Fruit fly (Drosophila melanogaster) whole organism, embryonic: ENCODE data around the gene CG9316.

Experiments used
- ATbp ChIP-seq: fragments of 200-800 bp; sonication (Bioruptor generic); optimal IDR thresholded peaks from 2 replicates; lab custom pipeline; 2017; ENCODE audit warnings: missing biosample characterization, mild to moderate bottlenecking, missing genetic modification characterization, missing genetic modification reagents
- Abd-B ChIP-seq: fragments of 200-800 bp; sonication (Bioruptor generic); optimal IDR thresholded peaks from 2 replicates; lab custom pipeline; 2018; ENCODE audit warnings: missing biosample characterization, mild to moderate bottlenecking, missing genetic modification characterization, moderate library complexity
- Ada2b ChIP-seq: fragments of 200-800 bp; sonication (Bioruptor generic); IDR thresholded peaks from 2 replicates; pipeline ENCODE4 v1.3.6; 2022; ENCODE audit warnings: missing biosample characterization, missing genetic modification characterization
- Aef1 ChIP-seq: fragments of 200-800 bp; sonication (Bioruptor generic); IDR thresholded peaks from 3 replicates; pipeline ENCODE4 v1.3.6; 2022; ENCODE audit warnings: missing biosample characterization, missing genetic modification characterization
- Atf3 ChIP-seq: fragments of 200-800 bp; sonication (Bioruptor generic); optimal IDR thresholded peaks from 3 replicates; lab custom pipeline; 2016; ENCODE audit warnings: missing biosample characterization, missing genetic modification characterization
- Bteb2 ChIP-seq: fragments of 200-800 bp; sonication (Bioruptor generic); optimal IDR thresholded peaks from 2 replicates; lab custom pipeline; 2016; ENCODE audit warnings: missing biosample characterization, missing genetic modification characterization
- CG12155 ChIP-seq: fragments of 200-800 bp; sonication (Bioruptor generic); optimal IDR thresholded peaks from 3 replicates; lab custom pipeline; 2016; ENCODE audit warnings: missing biosample characterization, missing genetic modification characterization
- CG1233 ChIP-seq: fragments of 200-800 bp; sonication (Bioruptor generic); optimal IDR thresholded peaks from 4 replicates; lab custom pipeline; 2018; ENCODE audit warnings: missing biosample characterization, mild to moderate bottlenecking, missing genetic modification characterization
- CG14050 ChIP-seq: fragments of 200-800 bp; sonication (Bioruptor generic); IDR thresholded peaks from 3 replicates; pipeline ENCODE4 v1.3.6; 2022; ENCODE audit warnings: missing biosample characterization, missing genetic modification characterization
- CG17361 ChIP-seq: fragments of 200-800 bp; sonication (Bioruptor generic); IDR thresholded peaks from 3 replicates; pipeline ENCODE4 v1.3.6; 2022; ENCODE audit warnings: missing biosample characterization, missing genetic modification characterization
- CG6175 ChIP-seq: fragments of 200-800 bp; sonication (Bioruptor generic); IDR thresholded peaks from 3 replicates; pipeline ENCODE4 v1.3.6; 2022; ENCODE audit warnings: missing biosample characterization, missing genetic modification characterization
- CG6654 ChIP-seq: fragments of 200-800 bp; sonication (Bioruptor generic); optimal IDR thresholded peaks from 2 replicates; lab custom pipeline; 2017; ENCODE audit warnings: missing biosample characterization, mild to moderate bottlenecking, missing genetic modification characterization
- CG8290 ChIP-seq, 3 experiments: fragments of 200-800 bp; sonication (Bioruptor generic); optimal IDR thresholded peaks; 2 replicates each; lab custom pipeline; 2016 to 2019; ENCODE audit warnings: missing biosample characterization in 3 of 3, missing genetic modification characterization in 3 of 3, mild to moderate bottlenecking in 2 of 3, moderate library complexity in 1 of 3
- CG8478 ChIP-seq: fragments of >200 bp; optimal IDR thresholded peaks from 2 replicates; lab custom pipeline; 2018
- CG9215 ChIP-seq: fragments of 200-800 bp; sonication (Bioruptor generic); IDR thresholded peaks from 2 replicates; pipeline ENCODE4 v1.3.6; 2022; ENCODE audit warnings: missing biosample characterization, missing genetic modification characterization
- CrebB ChIP-seq: fragments of 200-800 bp; sonication (Bioruptor generic); optimal IDR thresholded peaks from 3 replicates; lab custom pipeline; 2018; ENCODE audit warnings: missing biosample characterization, mild to moderate bottlenecking, missing genetic modification characterization
- Dbx ChIP-seq: fragments of 200-800 bp; sonication (Bioruptor generic); IDR thresholded peaks from 3 replicates; pipeline ENCODE4 v1.3.6; 2022; ENCODE audit warnings: missing biosample characterization, missing genetic modification characterization
- Dfd ChIP-seq, 2 experiments: fragments of >200 bp; optimal IDR thresholded peaks; 2 replicates each; lab custom pipeline; 2017; ENCODE audit warnings: missing biosample characterization in 2 of 2, missing genetic modification characterization in 2 of 2
- E2f2 ChIP-seq: fragments of 200-800 bp; sonication (Bioruptor generic); IDR thresholded peaks from 2 replicates; pipeline ENCODE4 v1.3.6; 2022; ENCODE audit warnings: missing biosample characterization, missing genetic modification characterization
- Elba2 ChIP-seq: fragments of 200-800 bp; sonication (Bioruptor generic); optimal IDR thresholded peaks from 3 replicates; lab custom pipeline; 2016; ENCODE audit warnings: missing biosample characterization, missing genetic modification characterization
- GATAe ChIP-seq: fragments of 200-800 bp; sonication (Bioruptor generic); conservative IDR thresholded peaks from 2 replicates; pipeline ENCODE4 v1.3.6; 2022; ENCODE audit warnings: missing biosample characterization, missing genetic modification characterization
- Hmx ChIP-seq: fragments of 200-800 bp; sonication (Bioruptor generic); optimal IDR thresholded peaks from 2 replicates; lab custom pipeline; 2016; ENCODE audit warnings: missing biosample characterization, missing genetic modification characterization
- Hr39 ChIP-seq: fragments of >200 bp; optimal IDR thresholded peaks from 2 replicates; lab custom pipeline; 2017
- MBD-R2 ChIP-seq: fragments of 200-800 bp; sonication (Bioruptor generic); IDR thresholded peaks from 2 replicates; pipeline ENCODE4 v1.3.6; 2022; ENCODE audit warnings: missing biosample characterization, missing genetic modification characterization
- Optix ChIP-seq: fragments of 200-800 bp; sonication (Bioruptor generic); IDR thresholded peaks from 3 replicates; pipeline ENCODE4 v1.3.6; 2022; ENCODE audit warnings: missing biosample characterization, missing genetic modification characterization
- Poxn ChIP-seq: fragments of 200-800 bp; sonication (Bioruptor generic); IDR thresholded peaks from 2 replicates; pipeline ENCODE4 v1.3.6; 2022; ENCODE audit warnings: missing biosample characterization, missing genetic modification characterization
- Ravus ChIP-seq: fragments of 200-800 bp; sonication (Bioruptor generic); IDR thresholded peaks from 2 replicates; pipeline ENCODE4 v1.3.6; 2022; ENCODE audit warnings: missing biosample characterization, missing genetic modification characterization
- Tbp ChIP-seq: fragments of >200 bp; optimal IDR thresholded peaks from 2 replicates; lab custom pipeline; 2018; ENCODE audit warnings: missing biosample characterization, missing genetic modification characterization
- YL-1 ChIP-seq: fragments of 200-800 bp; sonication (Bioruptor generic); optimal IDR thresholded peaks from 3 replicates; lab custom pipeline; 2017; ENCODE audit warnings: missing biosample characterization, mild to moderate bottlenecking, missing genetic modification characterization
- ase ChIP-seq: fragments of 200-800 bp; sonication (Bioruptor generic); IDR thresholded peaks from 3 replicates; pipeline ENCODE4 v1.3.6; 2022; ENCODE audit warnings: missing biosample characterization, missing genetic modification characterization
- caup ChIP-seq: fragments of 200-800 bp; sonication (Bioruptor generic); optimal IDR thresholded peaks from 3 replicates; lab custom pipeline; 2017; ENCODE audit warnings: missing biosample characterization, mild to moderate bottlenecking, missing genetic modification characterization, moderate library complexity; ENCODE audit not compliant: severe bottlenecking
- croc ChIP-seq: fragments of 200-800 bp; sonication (Bioruptor generic); conservative IDR thresholded peaks from 3 replicates; pipeline ENCODE4 v1.3.6; 2022; ENCODE audit warnings: missing biosample characterization, missing genetic modification characterization
- dati ChIP-seq: fragments of 200-800 bp; sonication (Bioruptor generic); IDR thresholded peaks from 2 replicates; pipeline ENCODE4 v1.3.6; 2022; ENCODE audit warnings: missing biosample characterization, missing genetic modification characterization
- ems ChIP-seq: fragments of 200-800 bp; sonication (Bioruptor generic); optimal IDR thresholded peaks from 3 replicates; lab custom pipeline; 2016; ENCODE audit warnings: missing biosample characterization, missing genetic modification characterization
- fd96Cb ChIP-seq: fragments of 200-800 bp; sonication (Bioruptor generic); optimal IDR thresholded peaks from 2 replicates; lab custom pipeline; 2018; ENCODE audit warnings: missing biosample characterization, mild to moderate bottlenecking, missing genetic modification characterization, moderate library complexity
- fu2 ChIP-seq: fragments of 200-800 bp; sonication (Bioruptor generic); optimal IDR thresholded peaks from 2 replicates; lab custom pipeline; 2016; ENCODE audit warnings: missing biosample characterization, missing genetic modification characterization
- kah ChIP-seq: fragments of 200-800 bp; sonication (Bioruptor generic); optimal IDR thresholded peaks from 2 replicates; lab custom pipeline; 2018; ENCODE audit warnings: missing biosample characterization, mild to moderate bottlenecking, missing genetic modification characterization
- lbe ChIP-seq: fragments of 200-800 bp; sonication (Bioruptor generic); optimal IDR thresholded peaks from 2 replicates; lab custom pipeline; 2016; ENCODE audit warnings: missing biosample characterization, mild to moderate bottlenecking, missing genetic modification characterization
- mam ChIP-seq: fragments of 200-800 bp; sonication (Bioruptor generic); optimal IDR thresholded peaks from 3 replicates; lab custom pipeline; 2016; ENCODE audit warnings: missing biosample characterization, missing genetic modification characterization
- phol ChIP-seq: fragments of 200-800 bp; sonication (Bioruptor generic); optimal IDR thresholded peaks from 3 replicates; lab custom pipeline; 2018; ENCODE audit warnings: missing biosample characterization, mild to moderate bottlenecking, missing genetic modification characterization, moderate library complexity
- psq ChIP-seq: fragments of 200-800 bp; sonication (Bioruptor generic); optimal IDR thresholded peaks from 2 replicates; lab custom pipeline; 2017; ENCODE audit warnings: missing biosample characterization, missing genetic modification characterization
- pum ChIP-seq: fragments of 200-800 bp; sonication (Bioruptor generic); optimal IDR thresholded peaks from 2 replicates; lab custom pipeline; 2016; ENCODE audit warnings: missing biosample characterization, missing genetic modification characterization
- run ChIP-seq: fragments of 200-800 bp; sonication (Bioruptor generic); optimal IDR thresholded peaks from 3 replicates; lab custom pipeline; 2018; ENCODE audit warnings: missing biosample characterization, mild to moderate bottlenecking, missing genetic modification characterization
- seq ChIP-seq: fragments of 200-800 bp; sonication (Bioruptor generic); IDR thresholded peaks from 2 replicates; pipeline ENCODE4 v1.3.6; 2022; ENCODE audit warnings: missing biosample characterization, missing genetic modification characterization
- slbo ChIP-seq: fragments of 200-800 bp; sonication (Bioruptor generic); IDR thresholded peaks from 2 replicates; pipeline ENCODE4 v1.3.6; 2022; ENCODE audit warnings: missing biosample characterization, missing genetic modification characterization
- tna ChIP-seq: fragments of 200-800 bp; sonication (Bioruptor generic); IDR thresholded peaks from 2 replicates; pipeline ENCODE4 v1.3.6; 2022; ENCODE audit warnings: missing biosample characterization, missing genetic modification characterization; ENCODE audit not compliant: partially characterized antibody
- trh ChIP-seq: fragments of 200-800 bp; sonication (Bioruptor generic); optimal IDR thresholded peaks from 2 replicates; lab custom pipeline; 2016; ENCODE audit warnings: missing biosample characterization, missing genetic modification characterization
- ttk ChIP-seq: fragments of 200-800 bp; sonication (Bioruptor generic); IDR thresholded peaks from 2 replicates; pipeline ENCODE4 v2.1.2; 2022; ENCODE audit warnings: missing biosample characterization, missing genetic modification characterization
- tx ChIP-seq: fragments of 200-800 bp; sonication (Bioruptor generic); optimal IDR thresholded peaks from 2 replicates; lab custom pipeline; 2016; ENCODE audit warnings: missing biosample characterization, missing genetic modification characterization
- vfl ChIP-seq: fragments of 200-800 bp; sonication (Bioruptor generic); optimal IDR thresholded peaks from 2 replicates; lab custom pipeline; 2016; ENCODE audit warnings: missing biosample characterization, missing genetic modification characterization
- zfh1 ChIP-seq: fragments of 200-800 bp; sonication (Bioruptor generic); IDR thresholded peaks from 3 replicates; pipeline ENCODE4 v1.3.6; 2022; ENCODE audit warnings: missing biosample characterization, missing genetic modification characterization
- zfh2 ChIP-seq: fragments of 200-800 bp; sonication (Bioruptor generic); optimal IDR thresholded peaks from 2 replicates; lab custom pipeline; 2016; ENCODE audit warnings: missing biosample characterization, missing genetic modification characterization

The CG9316 gene

DNA sequence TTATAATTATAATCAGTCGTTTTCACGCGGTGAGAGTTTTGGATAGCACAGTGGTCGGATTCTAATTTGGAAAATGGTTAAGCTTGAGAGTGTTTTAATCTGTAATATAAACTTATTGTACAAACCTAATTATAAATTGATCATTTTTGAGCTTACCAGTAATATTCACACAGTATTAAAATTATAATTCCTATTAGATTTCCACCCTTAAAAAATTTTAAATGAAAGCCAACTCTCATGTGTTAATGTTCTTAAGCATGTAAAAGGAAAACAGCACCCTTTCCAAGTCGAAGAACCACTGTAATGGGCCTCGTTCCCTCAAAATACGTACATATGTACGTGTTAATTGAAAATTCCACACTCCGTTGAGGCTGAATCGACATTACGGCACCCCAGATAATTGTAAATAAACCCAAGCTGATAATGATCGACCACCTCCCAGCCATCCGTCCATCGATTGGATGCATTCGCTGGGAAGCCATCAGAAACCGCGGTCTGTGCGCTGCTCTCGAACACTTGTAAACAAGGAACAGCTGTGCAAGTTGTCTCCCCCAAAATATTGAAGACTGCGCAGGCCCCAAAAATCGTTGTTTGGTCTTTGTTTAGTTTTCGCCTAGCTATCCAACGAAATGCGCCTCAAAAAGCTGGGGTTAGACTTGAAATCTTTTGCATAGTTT, 33.6 kb upstream of the CG9316 start (continued):
- TF ChIP-seq MBD-R2 (GFP tag; lab: Robert Waterston, UW): no peak
- peak; percentile 41; the same call in 1 of the 2 replicates for TF ChIP-seq Ada2b
- TF ChIP-seq lbe (GFP tag; lab: Kevin White, UChicago): peak; percentile 42
- no peak for TF ChIP-seq Poxn (GFP tag; lab: Robert Waterston, UW)
- no peak for TF ChIP-seq Hr39 (lab: Kevin White, UChicago)
- TF ChIP-seq ems (GFP tag; lab: Kevin White, UChicago): peak; percentile 22
- no peak for TF ChIP-seq CG14050
- 0 out of 3 replicates have a peak, but pooled peaks have one; percentile 50 for TF ChIP-seq ase
- no peak for TF ChIP-seq CrebB (tag; lab: Kevin White, UChicago)
- TF ChIP-seq trh (GFP tag; lab: Kevin White, UChicago): no peak
- no peak for TF ChIP-seq CG6654 (GFP tag; lab: Kevin White, UChicago)
- TF ChIP-seq CG8478 (lab: Kevin White, UChicago): no peak
- peak; percentile 74 for TF ChIP-seq kah
- TF ChIP-seq Dbx (GFP tag; lab: Robert Waterston, UW): peak; percentile 36; the same call in 1 of the 3 replicates
- no peak for TF ChIP-seq run
- TF ChIP-seq YL-1: no peak
- TF ChIP-seq seq (GFP tag; lab: Robert Waterston, UW): peak; percentile 46
- peak; percentile 45 for TF ChIP-seq fd96Cb (tag; lab: Kevin White, UChicago)
- 0 out of 3 replicates have a peak, but pooled peaks have one; percentile 9 for TF ChIP-seq CG17361 (GFP tag; lab: Robert Waterston, UW)
- TF ChIP-seq ttk (GFP tag; lab: Robert Waterston, UW): no peak
- no peak for TF ChIP-seq CG12155 (GFP tag; lab: Kevin White, UChicago)
- TF ChIP-seq Elba2 (GFP tag; lab: Kevin White, UChicago): no peak
- no peak for TF ChIP-seq CG8290 (GFP tag; optimal IDR thresholded peaks at IDR 0.05; lab: Kevin White, UChicago)
- no peak for TF ChIP-seq CG8290 (tag; optimal IDR thresholded peaks at IDR 0.05; lab: Kevin White, UChicago)
- no peak for TF ChIP-seq fu2 (GFP tag; lab: Kevin White, UChicago)
- peak; percentile 31; the same call in 1 of the 3 replicates for TF ChIP-seq Aef1 (GFP tag; lab: Robert Waterston, UW)
- no peak for TF ChIP-seq Bteb2 (GFP tag; lab: Kevin White, UChicago)
- TF ChIP-seq zfh2 (GFP tag; lab: Kevin White, UChicago): peak; percentile 14
- no peak for TF ChIP-seq caup (GFP tag; lab: Kevin White, UChicago)
- no peak for TF ChIP-seq psq (GFP tag; lab: Kevin White, UChicago)
- no peak for TF ChIP-seq vfl
- TF ChIP-seq croc (GFP tag; lab: Robert Waterston, UW): no peak; the same call in 2 of the 3 replicates
- peak; percentile 54 for TF ChIP-seq CG1233
- no peak; the same call in 2 of the 3 replicates for TF ChIP-seq zfh1 (GFP tag; lab: Robert Waterston, UW)
- no peak for TF ChIP-seq Ravus
- TF ChIP-seq ATbp (GFP tag; lab: Kevin White, UChicago): peak; percentile 5
- TF ChIP-seq tna: no peak
- no peak for TF ChIP-seq tx (GFP tag; lab: Kevin White, UChicago)
- no peak for TF ChIP-seq dati (GFP tag; lab: Robert Waterston, UW)
- peak; percentile 59 for TF ChIP-seq phol (tag; lab: Kevin White, UChicago)
- TF ChIP-seq Dfd (GFP tag; optimal IDR thresholded peaks at IDR 0.05; lab: Kevin White, UChicago): no peak
- TF ChIP-seq pum: peak; percentile 1
- peak; percentile 29; the same call in 1 of the 2 replicates for TF ChIP-seq CG9215 (GFP tag; lab: Robert Waterston, UW)
- no peak for TF ChIP-seq CG6175
- TF ChIP-seq Optix: no peak
- peak; percentile 66 for TF ChIP-seq slbo (GFP tag; lab: Robert Waterston, UW)
- no peak for TF ChIP-seq E2f2
- TF ChIP-seq Tbp: no peak
- TF ChIP-seq GATAe: no peak
- no peak for TF ChIP-seq Hmx
- TF ChIP-seq Abd-B (GFP tag; lab: Kevin White, UChicago): peak; percentile 34
- peak; percentile 12 for TF ChIP-seq mam (GFP tag; lab: Kevin White, UChicago)
- TF ChIP-seq Atf3 (GFP tag; lab: Kevin White, UChicago): no peak
